Worm (Caenorhabditis elegans): ENCODE data around the gene abu-9.

- TF ChIP-seq elt-3 (tag; optimal IDR thresholded peaks at IDR 0.05) = no peak
- no peak for TF ChIP-seq mbf-1 (tag; optimal IDR thresholded peaks at IDR 0.05)
- TF ChIP-seq ama-1 (optimal IDR thresholded peaks at IDR 0.05) = no peak
- TF ChIP-seq unc-39 (tag; optimal IDR thresholded peaks at IDR 0.05) = no peak
- no peak for TF ChIP-seq skn-1 (tag; optimal IDR thresholded peaks at IDR 0.05)
- TF ChIP-seq nhr-25 (tag; optimal IDR thresholded peaks at IDR 0.05) = no peak
- no peak for TF ChIP-seq C34F6.9 (tag; optimal IDR thresholded peaks at IDR 0.05)
- no peak for TF ChIP-seq nhr-11 (tag; optimal IDR thresholded peaks at IDR 0.05)
- TF ChIP-seq snpc-4 (tag; optimal IDR thresholded peaks at IDR 0.05) = no peak
Observed at ce11 chrX:8307600-8307999, 14.3 kb upstream of the abu-9 start, which contains the start of gene R09F10.5.
